Fruit fly (Drosophila melanogaster) whole organism, prepupa: ENCODE measurements around the gene CG13711.

Experiments used
- Hr38 ChIP-seq: sonication (Bioruptor generic); optimal IDR thresholded peaks from 2 replicates; lab custom pipeline; 2016; ENCODE audit warnings: missing biosample characterization, missing genetic modification characterization
- Met ChIP-seq: fragments of 200-800 bp; sonication (Bioruptor generic); optimal IDR thresholded peaks from 3 replicates; lab custom pipeline; 2016; ENCODE audit warnings: missing biosample characterization, missing genetic modification characterization

dm6 chr3L:4721886-4722285 lies 35.8 kb upstream of the CG13711 start:
- TF ChIP-seq Hr38 (GFP tag; lab: Kevin White, UChicago) (no peak), Met (GFP tag; lab: Kevin White, UChicago) (no peak)
